Worm (Caenorhabditis elegans): Measurements from ENCODE around the gene C56C10.4.

DNA sequence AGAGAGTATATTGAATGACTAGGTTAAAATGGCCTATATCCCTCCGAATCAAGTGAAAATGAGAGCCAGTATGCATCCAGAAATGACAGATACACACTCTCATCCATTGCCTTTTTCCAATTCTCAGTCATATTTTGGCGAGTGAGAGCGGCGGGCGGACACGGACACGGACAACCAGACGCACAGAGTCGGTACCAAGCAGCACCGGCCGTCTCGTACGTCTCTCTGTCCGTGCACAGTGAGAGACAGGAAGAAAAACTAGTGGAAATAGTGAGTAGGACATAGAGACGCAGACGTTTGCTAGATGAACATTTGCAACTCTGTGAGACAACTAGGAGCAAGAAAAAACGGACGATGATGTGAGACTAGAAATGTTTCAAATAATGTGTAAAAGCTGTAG is 19.6 kb upstream of the C56C10.4 start:
- TF ChIP-seq nhr-237 (tag; optimal IDR thresholded peaks at IDR 0.05) = no peak
- no peak for TF ChIP-seq R02D3.7 (tag; optimal IDR thresholded peaks at IDR 0.05)
- TF ChIP-seq nhr-28 (tag; optimal IDR thresholded peaks at IDR 0.05) = no peak
- no peak for TF ChIP-seq lin-1 (GFP tag; IDR thresholded peaks at IDR 0.05)
- no peak for TF ChIP-seq daf-12 (tag; optimal IDR thresholded peaks at IDR 0.05)
- TF ChIP-seq ama-1 (optimal IDR thresholded peaks at IDR 0.05) = no peak
- TF ChIP-seq skn-1 (tag; optimal IDR thresholded peaks at IDR 0.05) = no peak
- TF ChIP-seq lin-13 (GFP tag; optimal IDR thresholded peaks at IDR 0.05) = no peak
- TF ChIP-seq fos-1 (tag; optimal IDR thresholded peaks at IDR 0.05) = no peak
- no peak for TF ChIP-seq nhr-25 (tag; optimal IDR thresholded peaks at IDR 0.05; ENCODE audit: borderline replicate concordance, insufficient read depth)
- TF ChIP-seq F49E8.2 (tag; optimal IDR thresholded peaks at IDR 0.05; ENCODE audit: borderline replicate concordance) = no peak
- no peak for TF ChIP-seq Y105C5A.15 (GFP tag; IDR thresholded peaks at IDR 0.05)
- TF ChIP-seq dve-1 (tag; optimal IDR thresholded peaks at IDR 0.05; ENCODE audit: insufficient read depth) = peak; percentile 43
